Fruit fly (Drosophila melanogaster) whole organism, wandering third instar larva: Measurements from ENCODE around the gene Eip78C.

Source experiments
- CG32264 ChIP-seq: fragments of 200-800 bp; sonication (Bioruptor generic); optimal IDR thresholded peaks from 2 replicates; lab custom pipeline; 2016; ENCODE audit warnings: missing biosample characterization, missing genetic modification characterization
- CG9705 ChIP-seq: fragments of 200-800 bp; sonication (Bioruptor generic); optimal IDR thresholded peaks from 2 replicates; lab custom pipeline; 2018; ENCODE audit warnings: missing biosample characterization, mild to moderate bottlenecking, missing genetic modification characterization
- CrebA ChIP-seq: fragments of 200-800 bp; sonication (Bioruptor generic); optimal IDR thresholded peaks from 2 replicates; lab custom pipeline; 2016; ENCODE audit warnings: missing biosample characterization, mild to moderate bottlenecking, missing genetic modification characterization, borderline replicate concordance
- Dfd ChIP-seq: fragments of >200 bp; optimal IDR thresholded peaks from 2 replicates; lab custom pipeline; 2017; ENCODE audit warnings: missing biosample characterization, missing genetic modification characterization
- Dif ChIP-seq: fragments of 200-275, 200-300 bp; sonication (Bioruptor generic); optimal IDR thresholded peaks from 2 replicates; lab custom pipeline; 2018; ENCODE audit warnings: missing biosample characterization, missing genetic modification characterization; ENCODE audit not compliant: partially characterized antibody
- GATAd ChIP-seq: sonication (Bioruptor generic); optimal IDR thresholded peaks from 2 replicates; lab custom pipeline; 2016; ENCODE audit warnings: missing biosample characterization, missing genetic modification characterization
- HLH106 ChIP-seq: fragments of 200-800 bp; optimal IDR thresholded peaks from 3 replicates; lab custom pipeline; 2019; ENCODE audit warnings: missing biosample characterization, mild to moderate bottlenecking, missing genetic modification characterization, moderate library complexity
- Hnf4 ChIP-seq: fragments of 200-800 bp; sonication (Bioruptor generic); optimal IDR thresholded peaks from 2 replicates; lab custom pipeline; 2016; ENCODE audit warnings: missing biosample characterization, mild to moderate bottlenecking, missing genetic modification characterization
- Hr83 ChIP-seq: fragments of 200-300 bp; sonication (Bioruptor generic); optimal IDR thresholded peaks from 2 replicates; lab custom pipeline; 2016; ENCODE audit warnings: missing biosample characterization, mild to moderate bottlenecking, missing genetic modification characterization, moderate library complexity; ENCODE audit not compliant: poor library complexity, severe bottlenecking
- Jra ChIP-seq: sonication (Bioruptor generic); optimal IDR thresholded peaks from 2 replicates; lab custom pipeline; 2016; ENCODE audit warnings: missing biosample characterization, missing genetic modification characterization
- Myc ChIP-seq: fragments of >200 bp; optimal IDR thresholded peaks from 2 replicates; lab custom pipeline; 2017
- N ChIP-seq: fragments of >200 bp; optimal IDR thresholded peaks from 2 replicates; lab custom pipeline; 2018; ENCODE audit warnings: missing biosample characterization, missing external identifiers, missing genetic modification characterization
- OdsH ChIP-seq: fragments of 200-800 bp; sonication (Bioruptor generic); optimal IDR thresholded peaks from 2 replicates; lab custom pipeline; 2016; ENCODE audit warnings: missing biosample characterization, mild to moderate bottlenecking, missing genetic modification characterization
- Rel ChIP-seq, 2 experiments: fragments of 200-800 bp; sonication (Bioruptor generic) in 1 of 2; optimal IDR thresholded peaks; 2 replicates in 1 of 2; 3 replicates in 1 of 2; lab custom pipeline; 2016 to 2019; ENCODE audit warnings: mild to moderate bottlenecking in 2 of 2, missing biosample characterization in 2 of 2, missing genetic modification characterization in 2 of 2, moderate library complexity in 1 of 2
- Sp1 ChIP-seq: fragments of 200-800 bp; sonication (Bioruptor generic); optimal IDR thresholded peaks from 3 replicates; lab custom pipeline; 2019; ENCODE audit warnings: missing biosample characterization, mild to moderate bottlenecking, missing genetic modification characterization, moderate library complexity
- Vsx2 ChIP-seq: fragments of 200-300, 225-300 bp; sonication (Bioruptor generic); optimal IDR thresholded peaks from 2 replicates; lab custom pipeline; 2018; ENCODE audit warnings: missing biosample characterization, missing genetic modification characterization; ENCODE audit not compliant: partially characterized antibody
- br ChIP-seq: fragments of 200-800 bp; sonication (Bioruptor generic); optimal IDR thresholded peaks from 2 replicates; lab custom pipeline; 2016; ENCODE audit warnings: missing biosample characterization, missing genetic modification characterization
- dl ChIP-seq, 2 experiments: fragments of 175-275, 200-275 bp in 1 of 2; fragments of 200-275 bp in 1 of 2; sonication (Bioruptor generic); optimal IDR thresholded peaks; lab custom pipeline; 2018; ENCODE audit warnings: mild to moderate bottlenecking in 2 of 2, missing biosample characterization in 2 of 2, missing genetic modification characterization in 2 of 2, moderate library complexity in 2 of 2; ENCODE audit not compliant: partially characterized antibody in 2 of 2, insufficient read depth in 1 of 2
- dmrt93B ChIP-seq: fragments of 200-800 bp; sonication (Bioruptor generic); optimal IDR thresholded peaks from 2 replicates; lab custom pipeline; 2018; ENCODE audit warnings: missing biosample characterization, mild to moderate bottlenecking, missing genetic modification characterization
- dsf ChIP-seq: sonication (Bioruptor generic); optimal IDR thresholded peaks from 2 replicates; lab custom pipeline; 2016; ENCODE audit warnings: missing biosample characterization, missing genetic modification characterization, borderline replicate concordance
- ey ChIP-seq: fragments of 200-800 bp; sonication (Bioruptor generic); optimal IDR thresholded peaks from 2 replicates; lab custom pipeline; 2016; ENCODE audit warnings: missing biosample characterization, missing genetic modification characterization
- foxo ChIP-seq, 2 experiments: fragments of 200-800 bp; sonication (Bioruptor generic); optimal IDR thresholded peaks; 2 replicates in 1 of 2; 3 replicates in 1 of 2; lab custom pipeline; 2016 to 2017; ENCODE audit warnings: missing biosample characterization in 2 of 2, missing genetic modification characterization in 2 of 2
- fru ChIP-seq: fragments of 200-800 bp; sonication (Bioruptor generic); optimal IDR thresholded peaks from 3 replicates; lab custom pipeline; 2016; ENCODE audit warnings: missing biosample characterization, mild to moderate bottlenecking, missing genetic modification characterization
- h ChIP-seq: fragments of 200-800 bp; sonication (Bioruptor generic); optimal IDR thresholded peaks from 3 replicates; lab custom pipeline; 2016; ENCODE audit warnings: missing biosample characterization, mild to moderate bottlenecking, missing genetic modification characterization
- jim ChIP-seq: fragments of 175-275, 200-325 bp; sonication (Bioruptor generic); optimal IDR thresholded peaks from 2 replicates; lab custom pipeline; 2016; ENCODE audit warnings: missing biosample characterization, mild to moderate bottlenecking, missing genetic modification characterization
- lola ChIP-seq: fragments of >200 bp; optimal IDR thresholded peaks from 2 replicates; lab custom pipeline; 2017; ENCODE audit warnings: missing biosample characterization, missing genetic modification characterization
- pan ChIP-seq: fragments of >200 bp; optimal IDR thresholded peaks from 2 replicates; lab custom pipeline; 2017
- psq ChIP-seq: fragments of 200-800 bp; sonication (Bioruptor generic); optimal IDR thresholded peaks from 3 replicates; lab custom pipeline; 2017; ENCODE audit warnings: missing biosample characterization, mild to moderate bottlenecking, missing genetic modification characterization, moderate library complexity
- sage ChIP-seq: fragments of 200-800 bp; sonication (Bioruptor generic); optimal IDR thresholded peaks from 2 replicates; lab custom pipeline; 2016; ENCODE audit warnings: missing biosample characterization, mild to moderate bottlenecking, missing genetic modification characterization
- sv ChIP-seq: fragments of 200-800 bp; sonication (Bioruptor generic); optimal IDR thresholded peaks from 3 replicates; lab custom pipeline; 2016; ENCODE audit warnings: missing biosample characterization, missing genetic modification characterization
- usp ChIP-seq: fragments of >200 bp; optimal IDR thresholded peaks from 2 replicates; lab custom pipeline; 2017; ENCODE audit warnings: missing biosample characterization, missing genetic modification characterization
- woc ChIP-seq: sonication (Bioruptor generic); optimal IDR thresholded peaks from 2 replicates; lab custom pipeline; 2016; ENCODE audit warnings: missing biosample characterization, mild to moderate bottlenecking, missing genetic modification characterization

Eip78C gene

dm6 chr3L:21280996-21281691 lies 54.7 kb downstream of the Eip78C start, which contains the start of gene ppl:
ppl (minus strand) TSS chr3L:21281506.
- peak; percentile 25 for TF ChIP-seq Myc
- no peak for TF ChIP-seq N
- TF ChIP-seq usp (GFP tag; lab: Kevin White, UChicago) = no peak
- TF ChIP-seq sv (GFP tag; lab: Kevin White, UChicago) = no peak
- no peak for TF ChIP-seq Dfd
- peak; percentile 27 for TF ChIP-seq h (GFP tag; lab: Kevin White, UChicago)
- peak in 1 of 2 experiments; percentile 10 for TF ChIP-seq foxo (GFP tag; optimal IDR thresholded peaks at IDR 0.05; lab: Kevin White, UChicago)
- TF ChIP-seq Jra (GFP tag; lab: Kevin White, UChicago) = no peak
- no peak for TF ChIP-seq jim (GFP tag; lab: Kevin White, UChicago)
- TF ChIP-seq Hr83 (GFP tag; lab: Kevin White, UChicago) = no peak
- peak; percentile 36 for TF ChIP-seq Hnf4 (GFP tag; lab: Kevin White, UChicago)
- no peak for TF ChIP-seq HLH106 (tag; lab: Kevin White, UChicago)
- TF ChIP-seq Rel (GFP tag; optimal IDR thresholded peaks at IDR 0.05; lab: Kevin White, UChicago) = no peak
- TF ChIP-seq Rel (tag; optimal IDR thresholded peaks at IDR 0.05; lab: Kevin White, UChicago) = peak; percentile 47
- TF ChIP-seq Sp1 (GFP tag; lab: Kevin White, UChicago) = peak; percentile 7
- TF ChIP-seq CG32264 (GFP tag; lab: Kevin White, UChicago) = no peak
- no peak for TF ChIP-seq pan (lab: Kevin White, UChicago)
- TF ChIP-seq, all 38 proteins: peak for 6

dm6 chr3L:21281706-21282105 lies 55.3 kb downstream of the Eip78C start:
- TF ChIP-seq woc = peak; percentile 19
- no peak for TF ChIP-seq Dif (GFP tag; lab: Kevin White, UChicago)

dm6 chr3L:21282741-21283140 lies 56.3 kb downstream of the Eip78C start:
- no peak for TF ChIP-seq Rel (GFP tag; optimal IDR thresholded peaks at IDR 0.05; lab: Kevin White, UChicago)
- peak; percentile 22 for TF ChIP-seq Rel (tag; optimal IDR thresholded peaks at IDR 0.05; lab: Kevin White, UChicago)
- no peak for TF ChIP-seq foxo (GFP tag; optimal IDR thresholded peaks at IDR 0.05; lab: Kevin White, UChicago)

- TF ChIP-seq Rel (GFP tag; optimal IDR thresholded peaks at IDR 0.05; lab: Kevin White, UChicago) (no peak), Rel (tag; optimal IDR thresholded peaks at IDR 0.05; lab: Kevin White, UChicago) (peak; percentile 33), N (no peak)
These were observed 57.4 kb downstream of the Eip78C start for dm6 chr3L:21283795-21284194.

dm6 chr3L:21284720-21285638 lies 58.6 kb downstream of the Eip78C start:
- TF ChIP-seq Rel (GFP tag; optimal IDR thresholded peaks at IDR 0.05; lab: Kevin White, UChicago) (no peak), Rel (tag; optimal IDR thresholded peaks at IDR 0.05; lab: Kevin White, UChicago) (peak; percentile 72), psq (GFP tag; lab: Kevin White, UChicago) (no peak), lola (no peak)

dm6 chr3L:21285639-21286338 lies 59.4 kb downstream of the Eip78C start, which contains the start of the genes CG12974 and pzg:
CG12974 (minus strand) TSS chr3L:21285962.
pzg (plus strand) TSS chr3L:21286099.
- TF ChIP-seq sage (GFP tag; lab: Kevin White, UChicago) (no peak), Dif (GFP tag; lab: Kevin White, UChicago) (peak; percentile 99), usp (GFP tag; lab: Kevin White, UChicago) (no peak), dsf (GFP tag; lab: Kevin White, UChicago) (no peak), Myc (peak; percentile 46), Vsx2 (GFP tag; lab: Kevin White, UChicago) (peak; percentile 99), OdsH (GFP tag; lab: Kevin White, UChicago) (peak; percentile 30), br (GFP tag; lab: Kevin White, UChicago) (peak; percentile 48), ey (GFP tag; lab: Kevin White, UChicago) (peak; percentile 51), GATAd (no peak), dmrt93B (GFP tag; lab: Kevin White, UChicago) (peak; percentile 74), dl (GFP tag; optimal IDR thresholded peaks at IDR 0.05; lab: Kevin White, UChicago; ENCODE audit: insufficient read depth in 1 of 2, partially characterized antibody in 2 of 2) (peak; percentile 76 to 82), Sp1 (GFP tag; lab: Kevin White, UChicago) (peak; percentile 57), jim (GFP tag; lab: Kevin White, UChicago) (no peak), Jra (GFP tag; lab: Kevin White, UChicago) (peak; percentile 19), sv (GFP tag; lab: Kevin White, UChicago) (peak; percentile 51), Hr83 (GFP tag; lab: Kevin White, UChicago) (peak; percentile 34), N (no peak), CG32264 (GFP tag; lab: Kevin White, UChicago) (no peak), CrebA (GFP tag; lab: Kevin White, UChicago) (no peak), HLH106 (tag; lab: Kevin White, UChicago) (peak; percentile 73), psq (GFP tag; lab: Kevin White, UChicago) (no peak), CG9705 (GFP tag; lab: Kevin White, UChicago) (peak; percentile 82), fru (peak; percentile 69)
